Fruit fly (Drosophila melanogaster) whole organism, embryonic: ENCODE measurements around the gene Rpn2.
A peak's percentile ranks its signal among the peaks of the same experiment; 100 is the strongest.

ENCODE experiments used
- CG10431 ChIP-seq: fragments of 200-800 bp; sonication (Bioruptor generic); optimal IDR thresholded peaks from 3 replicates; lab custom pipeline; 2018; ENCODE audit warnings: missing biosample characterization, mild to moderate bottlenecking, missing genetic modification characterization
- CG10462 ChIP-seq: fragments of 200-800 bp; sonication (Bioruptor generic); optimal IDR thresholded peaks from 2 replicates; lab custom pipeline; 2016; ENCODE audit warnings: missing biosample characterization, missing genetic modification characterization
- CG12659 ChIP-seq: fragments of 200-800 bp; sonication (Bioruptor generic); optimal IDR thresholded peaks from 3 replicates; lab custom pipeline; 2017; ENCODE audit warnings: mild to moderate bottlenecking, missing biosample characterization, missing genetic modification reagents, missing genetic modification characterization
- CG1602 ChIP-seq: fragments of 200-800 bp; sonication (Bioruptor generic); optimal IDR thresholded peaks from 3 replicates; lab custom pipeline; 2016; ENCODE audit warnings: missing biosample characterization, missing genetic modification characterization
- CG16813 ChIP-seq: fragments of 200-800 bp; sonication (Bioruptor generic); IDR thresholded peaks from 3 replicates; pipeline ENCODE4 v1.3.6; 2022; ENCODE audit warnings: missing biosample characterization, missing genetic modification characterization; ENCODE audit not compliant: partially characterized antibody
- CG17186 ChIP-seq: fragments of 200-800 bp; sonication (Bioruptor generic); optimal IDR thresholded peaks from 3 replicates; lab custom pipeline; 2017; ENCODE audit warnings: missing biosample characterization, missing genetic modification reagents, missing genetic modification characterization
- CG17385 ChIP-seq: fragments of 200-800 bp; sonication (Bioruptor generic); optimal IDR thresholded peaks from 3 replicates; lab custom pipeline; 2018; ENCODE audit warnings: missing biosample characterization, mild to moderate bottlenecking, missing genetic modification characterization
- CG17612 ChIP-seq: fragments of 200-800 bp; sonication (Bioruptor generic); IDR thresholded peaks from 2 replicates; pipeline ENCODE4 v1.3.6; 2022; ENCODE audit warnings: missing biosample characterization, missing genetic modification characterization
- CG2199 ChIP-seq: fragments of 200-800 bp; sonication (Bioruptor generic); IDR thresholded peaks from 3 replicates; pipeline ENCODE4 v1.3.6; 2022; ENCODE audit warnings: missing biosample characterization, missing genetic modification characterization
- CG2875 ChIP-seq: fragments of 200-800 bp; sonication (Bioruptor generic); optimal IDR thresholded peaks from 2 replicates; lab custom pipeline; 2017; ENCODE audit warnings: missing biosample characterization, mild to moderate bottlenecking, missing genetic modification characterization, missing genetic modification reagents
- CG3838 ChIP-seq: fragments of 200-800 bp; sonication (Bioruptor generic); optimal IDR thresholded peaks from 3 replicates; lab custom pipeline; 2016; ENCODE audit warnings: missing biosample characterization, missing genetic modification characterization
- CG4282 ChIP-seq: fragments of 200-800 bp; sonication (Bioruptor generic); optimal IDR thresholded peaks from 2 replicates; lab custom pipeline; 2016; ENCODE audit warnings: missing biosample characterization, missing genetic modification characterization
- CG4730 ChIP-seq: fragments of 200-800 bp; sonication (Bioruptor generic); IDR thresholded peaks from 2 replicates; pipeline ENCODE4 v1.3.6; 2022; ENCODE audit warnings: missing biosample characterization, missing genetic modification characterization
- CG9437 ChIP-seq: fragments of 200-800 bp; sonication (Bioruptor generic); optimal IDR thresholded peaks from 2 replicates; lab custom pipeline; 2018; ENCODE audit warnings: missing biosample characterization, mild to moderate bottlenecking, missing genetic modification characterization
- Chrac-16 ChIP-seq: fragments of 200-800 bp; sonication (Bioruptor generic); optimal IDR thresholded peaks from 3 replicates; lab custom pipeline; 2016; ENCODE audit warnings: missing biosample characterization, missing genetic modification characterization
- CoRest ChIP-seq: fragments of 200-800 bp; sonication (Bioruptor generic); optimal IDR thresholded peaks from 3 replicates; lab custom pipeline; 2018; ENCODE audit warnings: missing biosample characterization, mild to moderate bottlenecking, missing genetic modification characterization, moderate library complexity
- Doc2 ChIP-seq: fragments of 200-800 bp; sonication (Bioruptor generic); IDR thresholded peaks from 2 replicates; pipeline ENCODE4 v1.3.6; 2022; ENCODE audit warnings: missing biosample characterization, missing genetic modification characterization
- GATAe ChIP-seq: fragments of 200-800 bp; sonication (Bioruptor generic); conservative IDR thresholded peaks from 2 replicates; pipeline ENCODE4 v1.3.6; 2022; ENCODE audit warnings: missing biosample characterization, missing genetic modification characterization
- HmgZ ChIP-seq: fragments of 200-800 bp; sonication (Bioruptor generic); optimal IDR thresholded peaks from 2 replicates; lab custom pipeline; 2018; ENCODE audit warnings: missing biosample characterization, mild to moderate bottlenecking, missing genetic modification characterization
- Hsf ChIP-seq: fragments of 200-800 bp; sonication (Bioruptor generic); optimal IDR thresholded peaks from 3 replicates; lab custom pipeline; 2016; ENCODE audit warnings: missing biosample characterization, missing genetic modification characterization
- Meics ChIP-seq: fragments of 200-800 bp; sonication (Bioruptor generic); optimal IDR thresholded peaks from 2 replicates; lab custom pipeline; 2017; ENCODE audit warnings: missing biosample characterization, mild to moderate bottlenecking, missing genetic modification characterization
- Myb ChIP-seq: fragments of 200-800 bp; sonication (Bioruptor generic); optimal IDR thresholded peaks from 2 replicates; lab custom pipeline; 2016; ENCODE audit warnings: missing biosample characterization, missing genetic modification characterization
- NK7.1 ChIP-seq: fragments of 200-800 bp; sonication (Bioruptor generic); optimal IDR thresholded peaks from 3 replicates; lab custom pipeline; 2016; ENCODE audit warnings: missing biosample characterization, missing genetic modification characterization
- Pdp1 ChIP-seq, 2 experiments: fragments of 200-800 bp; sonication (Bioruptor generic); optimal IDR thresholded peaks; 3 replicates each; lab custom pipeline; 2016; ENCODE audit warnings: missing biosample characterization in 2 of 2, missing genetic modification characterization in 2 of 2, mild to moderate bottlenecking in 1 of 2, moderate library complexity in 1 of 2
- Sry-β ChIP-seq: fragments of 200-800 bp; sonication (Bioruptor generic); optimal IDR thresholded peaks from 2 replicates; lab custom pipeline; 2018; ENCODE audit warnings: missing biosample characterization, mild to moderate bottlenecking, missing genetic modification characterization, moderate library complexity
- ara ChIP-seq: fragments of 200-800 bp; sonication (Bioruptor generic); IDR thresholded peaks from 2 replicates; pipeline ENCODE4 v1.3.6; 2022; ENCODE audit warnings: missing biosample characterization, missing genetic modification characterization
- ase ChIP-seq: fragments of 200-800 bp; sonication (Bioruptor generic); IDR thresholded peaks from 3 replicates; pipeline ENCODE4 v1.3.6; 2022; ENCODE audit warnings: missing biosample characterization, missing genetic modification characterization
- bsh ChIP-seq, 2 experiments: fragments of 200-800 bp; sonication (Bioruptor generic); optimal IDR thresholded peaks; 2 replicates each; lab custom pipeline; 2017 to 2018; ENCODE audit warnings: mild to moderate bottlenecking in 2 of 2, missing biosample characterization in 2 of 2, missing genetic modification characterization in 2 of 2, moderate library complexity in 1 of 2
- crp ChIP-seq, 2 experiments: fragments of 200-800 bp; sonication (Bioruptor generic); optimal IDR thresholded peaks; 2 replicates in 1 of 2; 3 replicates in 1 of 2; lab custom pipeline; 2017; ENCODE audit warnings: missing biosample characterization in 2 of 2, missing genetic modification characterization in 2 of 2, mild to moderate bottlenecking in 1 of 2, moderate library complexity in 1 of 2
- cwo ChIP-seq: fragments of 200-800 bp; sonication (Bioruptor generic); optimal IDR thresholded peaks from 3 replicates; lab custom pipeline; 2017; ENCODE audit warnings: missing biosample characterization, missing genetic modification characterization, mild to moderate bottlenecking, moderate library complexity, missing genetic modification reagents
- dmrt99B ChIP-seq: fragments of 200-800 bp; sonication (Bioruptor generic); optimal IDR thresholded peaks from 2 replicates; lab custom pipeline; 2018; ENCODE audit warnings: missing biosample characterization, mild to moderate bottlenecking, missing genetic modification characterization, moderate library complexity
- fru ChIP-seq: fragments of >200 bp; optimal IDR thresholded peaks from 2 replicates; lab custom pipeline; 2017
- grn ChIP-seq: fragments of 200-800 bp; sonication (Bioruptor generic); optimal IDR thresholded peaks from 3 replicates; lab custom pipeline; 2017; ENCODE audit warnings: missing biosample characterization, missing genetic modification characterization
- kah ChIP-seq: fragments of 200-800 bp; sonication (Bioruptor generic); optimal IDR thresholded peaks from 2 replicates; lab custom pipeline; 2018; ENCODE audit warnings: missing biosample characterization, mild to moderate bottlenecking, missing genetic modification characterization
- nerfin-1 ChIP-seq: fragments of 200-800 bp; sonication (Bioruptor generic); optimal IDR thresholded peaks from 3 replicates; lab custom pipeline; 2019; ENCODE audit warnings: missing biosample characterization, mild to moderate bottlenecking, missing genetic modification characterization, moderate library complexity
- nom ChIP-seq: fragments of 200-800 bp; sonication (Bioruptor generic); optimal IDR thresholded peaks from 2 replicates; lab custom pipeline; 2017; ENCODE audit warnings: missing biosample characterization, missing genetic modification characterization, mild to moderate bottlenecking, moderate library complexity, missing genetic modification reagents
- onecut ChIP-seq: fragments of 200-800 bp; sonication (Bioruptor generic); IDR thresholded peaks from 2 replicates; pipeline ENCODE4 v1.3.6; 2022; ENCODE audit warnings: missing biosample characterization, missing genetic modification characterization
- phol ChIP-seq: fragments of 200-800 bp; sonication (Bioruptor generic); optimal IDR thresholded peaks from 3 replicates; lab custom pipeline; 2018; ENCODE audit warnings: missing biosample characterization, mild to moderate bottlenecking, missing genetic modification characterization, moderate library complexity
- prd ChIP-seq, 3 experiments: fragments of >200 bp in 2 of 3; fragments of 200-800 bp in 1 of 3; sonication (Bioruptor generic) in 1 of 3; optimal IDR thresholded peaks in 2 of 3; IDR thresholded peaks in 1 of 3; 2 replicates in 2 of 3; 3 replicates in 1 of 3; pipeline versions ENCODE4 v1.3.6 to Lab custom; 2017 to 2022; ENCODE audit warnings: missing biosample characterization in 1 of 3, missing genetic modification characterization in 1 of 3
- row ChIP-seq: fragments of 200-800 bp; sonication (Bioruptor generic); IDR thresholded peaks from 3 replicates; pipeline ENCODE4 v1.3.6; 2022; ENCODE audit warnings: missing biosample characterization, missing genetic modification characterization
- run ChIP-seq: fragments of 200-800 bp; sonication (Bioruptor generic); optimal IDR thresholded peaks from 3 replicates; lab custom pipeline; 2018; ENCODE audit warnings: missing biosample characterization, mild to moderate bottlenecking, missing genetic modification characterization
- sd ChIP-seq: fragments of 200-800 bp; sonication (Bioruptor generic); optimal IDR thresholded peaks from 3 replicates; lab custom pipeline; 2018; ENCODE audit warnings: missing biosample characterization, mild to moderate bottlenecking, missing genetic modification characterization, moderate library complexity
- sens ChIP-seq: fragments of 200-800 bp; sonication (Bioruptor generic); peaks from one replicate; lab custom pipeline; 2016; ENCODE audit warnings: missing biosample characterization, missing genetic modification characterization
- slbo ChIP-seq: fragments of 200-800 bp; sonication (Bioruptor generic); IDR thresholded peaks from 2 replicates; pipeline ENCODE4 v1.3.6; 2022; ENCODE audit warnings: missing biosample characterization, missing genetic modification characterization
- slp2 ChIP-seq: fragments of 200-800 bp; sonication (Bioruptor generic); optimal IDR thresholded peaks from 2 replicates; lab custom pipeline; 2016; ENCODE audit warnings: missing biosample characterization, missing genetic modification characterization
- stwl ChIP-seq: fragments of 200-800 bp; sonication (Bioruptor generic); optimal IDR thresholded peaks from 3 replicates; lab custom pipeline; 2018; ENCODE audit warnings: missing biosample characterization, mild to moderate bottlenecking, missing genetic modification characterization, moderate library complexity
- sug ChIP-seq: fragments of 200-800 bp; optimal IDR thresholded peaks from 2 replicates; lab custom pipeline; 2019; ENCODE audit warnings: missing biosample characterization, mild to moderate bottlenecking, missing genetic modification characterization, moderate library complexity
- twi ChIP-seq: fragments of 200-800 bp; optimal IDR thresholded peaks from 2 replicates; lab custom pipeline; 2019; ENCODE audit warnings: missing biosample characterization, mild to moderate bottlenecking, missing genetic modification characterization, moderate library complexity
- zen2 ChIP-seq: fragments of 200-800 bp; sonication (Bioruptor generic); IDR thresholded peaks from 3 replicates; pipeline ENCODE4 v1.3.6; 2022; ENCODE audit warnings: missing biosample characterization, missing genetic modification characterization; ENCODE audit not compliant: partially characterized antibody

The Rpn2 gene

dm6 chr3R:29138407-29138806, 14.9 kb upstream of the Rpn2 start, which contains the start of the genes Alg13 and superdeath (continued):
- peak in 1 of 2 experiments; percentile 64 for TF ChIP-seq Pdp1 (GFP tag; optimal IDR thresholded peaks at IDR 0.05; lab: Kevin White, UChicago)
- no peak for TF ChIP-seq dmrt99B (tag; lab: Kevin White, UChicago)
- no peak for TF ChIP-seq sd (tag; lab: Kevin White, UChicago)
- TF ChIP-seq CG10431 (GFP tag; lab: Kevin White, UChicago): no peak
- no peak for TF ChIP-seq grn
- TF ChIP-seq ara (GFP tag; lab: Robert Waterston, UW): no peak
- no peak for TF ChIP-seq ase
- peak; percentile 92 for TF ChIP-seq Myb (GFP tag; lab: Kevin White, UChicago)
- no peak for TF ChIP-seq twi (tag; lab: Kevin White, UChicago)
- peak in 1 of 2 experiments; percentile 85 for TF ChIP-seq crp (GFP tag; optimal IDR thresholded peaks at IDR 0.05; lab: Kevin White, UChicago)
- peak; percentile 49 for TF ChIP-seq CG17186
- TF ChIP-seq CG9437 (GFP tag; lab: Kevin White, UChicago): peak; percentile 46
- peak; percentile 7 for TF ChIP-seq phol (tag; lab: Kevin White, UChicago)
- peak; percentile 33 for TF ChIP-seq HmgZ (tag; lab: Kevin White, UChicago)
- no peak for TF ChIP-seq Doc2
- peak; percentile 12 for TF ChIP-seq nerfin-1 (tag; lab: Kevin White, UChicago)
- TF ChIP-seq CG2199 (GFP tag; lab: Robert Waterston, UW): 0 out of 3 replicates have a peak, but pooled peaks have one; percentile 8
- TF ChIP-seq bsh (GFP tag; optimal IDR thresholded peaks at IDR 0.05; lab: Kevin White, UChicago): peak in 1 of 2 experiments; percentile 14
- TF ChIP-seq CG12659: peak; percentile 19
- TF ChIP-seq Meics: no peak
- peak; percentile 95 for TF ChIP-seq CG17385
- TF ChIP-seq CoRest: peak; percentile 12

dm6 chr3R:29138961-29139527, 14.3 kb upstream of the Rpn2 start:
- TF ChIP-seq CG12659: peak; percentile 5
- TF ChIP-seq CG2875 (GFP tag; lab: Kevin White, UChicago): no peak
- no peak for TF ChIP-seq CG1602 (GFP tag; lab: Kevin White, UChicago)
- TF ChIP-seq GATAe (GFP tag; lab: Robert Waterston, UW): no peak
- TF ChIP-seq phol (tag; lab: Kevin White, UChicago): no peak
- no peak for TF ChIP-seq sug (tag; lab: Kevin White, UChicago)
- no peak for TF ChIP-seq cwo (GFP tag; lab: Kevin White, UChicago)
- no peak for TF ChIP-seq CG10462 (GFP tag; lab: Kevin White, UChicago)
- peak; percentile 6 for TF ChIP-seq Chrac-16
- no peak for TF ChIP-seq fru (lab: Kevin White, UChicago)
- TF ChIP-seq CG4730 (GFP tag; lab: Robert Waterston, UW): no peak
- TF ChIP-seq zen2: no peak
- TF ChIP-seq Sry-β: no peak
- TF ChIP-seq CG16813 (GFP tag; lab: Robert Waterston, UW): 0 out of 3 replicates have a peak, but pooled peaks have one; percentile 5
- peak; percentile 60 for TF ChIP-seq row (GFP tag; lab: Robert Waterston, UW)
- peak; percentile 61; the same call in 1 of the 2 replicates for TF ChIP-seq slbo (GFP tag; lab: Robert Waterston, UW)
- no peak for TF ChIP-seq CG17612 (GFP tag; lab: Robert Waterston, UW)
- TF ChIP-seq kah (GFP tag; lab: Kevin White, UChicago): no peak
- TF ChIP-seq Hsf (GFP tag; lab: Kevin White, UChicago): peak; percentile 38
- no peak for TF ChIP-seq prd (optimal IDR thresholded peaks at IDR 0.05; lab: Kevin White, UChicago)
- peak; percentile 35; the same call in 1 of the 3 replicates for TF ChIP-seq prd (GFP tag; IDR thresholded peaks at IDR 0.05; lab: Robert Waterston, UW)
- no peak for TF ChIP-seq run
- no peak for TF ChIP-seq nom (GFP tag; lab: Kevin White, UChicago)
- TF ChIP-seq CG3838 (GFP tag; lab: Kevin White, UChicago): no peak
- no peak for TF ChIP-seq onecut
- TF ChIP-seq sens: peak; percentile 76
- TF ChIP-seq CG4282 (GFP tag; lab: Kevin White, UChicago): no peak
- no peak for TF ChIP-seq NK7.1 (GFP tag; lab: Kevin White, UChicago)
- no peak for TF ChIP-seq slp2 (GFP tag; lab: Kevin White, UChicago)
- TF ChIP-seq stwl (tag; lab: Kevin White, UChicago): no peak
